Worm (Caenorhabditis elegans): ENCODE measurements around the gene gos-28.

DNA sequence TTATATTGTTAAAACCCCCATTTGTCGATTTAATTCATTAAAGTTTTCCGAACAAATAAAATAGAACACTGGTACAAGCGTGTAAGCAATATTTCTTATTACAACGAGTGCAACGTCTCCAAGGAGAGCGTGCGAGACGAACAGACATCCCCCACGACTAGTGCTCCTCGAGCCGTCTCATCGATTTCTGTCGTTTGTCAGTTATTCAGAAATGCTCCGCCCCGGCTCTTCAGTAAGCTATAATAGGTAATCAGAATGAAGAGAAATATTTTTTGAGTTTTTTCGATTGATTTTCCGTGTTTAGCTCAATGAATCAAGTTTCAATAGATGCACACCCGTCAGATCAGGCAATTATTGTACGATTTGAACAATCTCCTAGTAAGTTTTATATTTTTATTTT is 10.3 kb downstream of the gos-28 start, which contains the start of gene kap-1:
- TF ChIP-seq dao-5 (tag; optimal IDR thresholded peaks at IDR 0.05) (no peak), him-1 (tag; optimal IDR thresholded peaks at IDR 0.05) (no peak), W03F9.2 (tag; optimal IDR thresholded peaks at IDR 0.05) (no peak)

All from whole organism, L4/young adult.